Fruit fly (Drosophila melanogaster) whole organism, embryonic: ENCODE measurements around the gene CG13484.

Source experiments
- Aef1 ChIP-seq: fragments of 200-800 bp; sonication (Bioruptor generic); IDR thresholded peaks from 3 replicates; pipeline ENCODE4 v1.3.6; 2022; ENCODE audit warnings: missing biosample characterization, missing genetic modification characterization
- CG10543 ChIP-seq: fragments of 200-800 bp; sonication (Bioruptor generic); optimal IDR thresholded peaks from 3 replicates; lab custom pipeline; 2017; ENCODE audit warnings: missing biosample characterization, mild to moderate bottlenecking, missing genetic modification characterization, moderate library complexity
- CG12104 ChIP-seq: fragments of 200-800 bp; sonication (Bioruptor generic); optimal IDR thresholded peaks from 3 replicates; lab custom pipeline; 2016; ENCODE audit warnings: missing biosample characterization, missing genetic modification characterization
- CG12299 ChIP-seq: fragments of 200-800 bp; sonication (Bioruptor generic); optimal IDR thresholded peaks from 2 replicates; lab custom pipeline; 2018; ENCODE audit warnings: missing biosample characterization, mild to moderate bottlenecking, missing genetic modification characterization
- CG14441 ChIP-seq: fragments of 200-800 bp; sonication (Bioruptor generic); IDR thresholded peaks from 2 replicates; pipeline ENCODE4 v1.3.6; 2022; ENCODE audit warnings: missing biosample characterization, missing genetic modification characterization
- CG1603 ChIP-seq: fragments of 200-800 bp; sonication (Bioruptor generic); optimal IDR thresholded peaks from 2 replicates; lab custom pipeline; 2019; ENCODE audit warnings: missing biosample characterization, mild to moderate bottlenecking, missing genetic modification characterization, moderate library complexity
- CG16813 ChIP-seq: fragments of 200-800 bp; sonication (Bioruptor generic); IDR thresholded peaks from 3 replicates; pipeline ENCODE4 v1.3.6; 2022; ENCODE audit warnings: missing biosample characterization, missing genetic modification characterization; ENCODE audit not compliant: partially characterized antibody
- CG17612 ChIP-seq: fragments of 200-800 bp; sonication (Bioruptor generic); IDR thresholded peaks from 2 replicates; pipeline ENCODE4 v1.3.6; 2022; ENCODE audit warnings: missing biosample characterization, missing genetic modification characterization
- CG17802 ChIP-seq: fragments of 200-800 bp; sonication (Bioruptor generic); optimal IDR thresholded peaks from 2 replicates; lab custom pipeline; 2018; ENCODE audit warnings: missing biosample characterization, mild to moderate bottlenecking, missing genetic modification characterization, moderate library complexity
- CG18262 ChIP-seq: fragments of 200-800 bp; optimal IDR thresholded peaks from 3 replicates; lab custom pipeline; 2019; ENCODE audit warnings: missing biosample characterization, mild to moderate bottlenecking, missing genetic modification characterization, moderate library complexity
- CG1832 ChIP-seq: fragments of 200-800 bp; sonication (Bioruptor generic); optimal IDR thresholded peaks from 2 replicates; lab custom pipeline; 2017; ENCODE audit warnings: missing biosample characterization, mild to moderate bottlenecking, missing genetic modification characterization, inconsistent platforms
- CG2129 ChIP-seq: fragments of 200-800 bp; sonication (Bioruptor generic); IDR thresholded peaks from 2 replicates; pipeline ENCODE4 v1.3.6; 2022; ENCODE audit warnings: missing biosample characterization, missing genetic modification characterization; ENCODE audit not compliant: partially characterized antibody
- CG30403 ChIP-seq: fragments of 200-800 bp; sonication (Bioruptor generic); optimal IDR thresholded peaks from 3 replicates; lab custom pipeline; 2016; ENCODE audit warnings: missing biosample characterization, missing genetic modification characterization
- CG31441 ChIP-seq: fragments of 200-800 bp; sonication (Bioruptor generic); IDR thresholded peaks from 2 replicates; pipeline ENCODE4 v1.3.6; 2022; ENCODE audit warnings: missing biosample characterization, missing genetic modification characterization
- CG3838 ChIP-seq: fragments of 200-800 bp; sonication (Bioruptor generic); optimal IDR thresholded peaks from 3 replicates; lab custom pipeline; 2016; ENCODE audit warnings: missing biosample characterization, missing genetic modification characterization
- CG5953 ChIP-seq: fragments of 200-800 bp; sonication (Bioruptor generic); IDR thresholded peaks from 2 replicates; pipeline ENCODE4 v1.3.6; 2022; ENCODE audit warnings: missing biosample characterization, missing genetic modification characterization
- CG6654 ChIP-seq: fragments of 200-800 bp; sonication (Bioruptor generic); optimal IDR thresholded peaks from 2 replicates; lab custom pipeline; 2017; ENCODE audit warnings: missing biosample characterization, mild to moderate bottlenecking, missing genetic modification characterization
- CG6813 ChIP-seq: fragments of 200-800 bp; sonication (Bioruptor generic); optimal IDR thresholded peaks from 2 replicates; lab custom pipeline; 2017; ENCODE audit warnings: missing biosample characterization, missing genetic modification characterization, mild to moderate bottlenecking, moderate library complexity, missing genetic modification reagents
- CG7271 ChIP-seq: fragments of 200-800 bp; sonication (Bioruptor generic); optimal IDR thresholded peaks from 2 replicates; lab custom pipeline; 2018; ENCODE audit warnings: missing biosample characterization, mild to moderate bottlenecking, missing genetic modification characterization, moderate library complexity
- CG8924 ChIP-seq: fragments of 200-800 bp; optimal IDR thresholded peaks from 3 replicates; lab custom pipeline; 2019; ENCODE audit warnings: missing biosample characterization, mild to moderate bottlenecking, missing genetic modification characterization, moderate library complexity
- ERR ChIP-seq: fragments of 200-800 bp; sonication (Bioruptor generic); optimal IDR thresholded peaks from 2 replicates; lab custom pipeline; 2016; ENCODE audit warnings: missing biosample characterization, missing genetic modification characterization
- Elba2 ChIP-seq: fragments of 200-800 bp; sonication (Bioruptor generic); optimal IDR thresholded peaks from 3 replicates; lab custom pipeline; 2016; ENCODE audit warnings: missing biosample characterization, missing genetic modification characterization
- HHEX ChIP-seq: fragments of 200-800 bp; sonication (Bioruptor generic); optimal IDR thresholded peaks from 3 replicates; lab custom pipeline; 2017; ENCODE audit warnings: missing biosample characterization, mild to moderate bottlenecking, missing genetic modification characterization, missing genetic modification reagents
- MESR4 ChIP-seq: fragments of 200-800 bp; sonication (Bioruptor generic); optimal IDR thresholded peaks from 2 replicates; lab custom pipeline; 2018; ENCODE audit warnings: missing biosample characterization, mild to moderate bottlenecking, missing genetic modification characterization, moderate library complexity
- Mrtf ChIP-seq: fragments of 200-800 bp; sonication (Bioruptor generic); IDR thresholded peaks from 3 replicates; pipeline ENCODE4 v1.3.6; 2022; ENCODE audit warnings: missing biosample characterization, missing genetic modification characterization
- Oli ChIP-seq: fragments of 200-800 bp; sonication (Bioruptor generic); optimal IDR thresholded peaks from 2 replicates; lab custom pipeline; 2018; ENCODE audit warnings: missing biosample characterization, mild to moderate bottlenecking, missing genetic modification characterization, moderate library complexity
- abd-A ChIP-seq: fragments of 200-800 bp; sonication (Bioruptor generic); optimal IDR thresholded peaks from 3 replicates; lab custom pipeline; 2019; ENCODE audit warnings: missing biosample characterization, mild to moderate bottlenecking, missing genetic modification characterization, moderate library complexity
- bcd ChIP-seq: fragments of 200-800 bp; sonication (Bioruptor generic); optimal IDR thresholded peaks from 2 replicates; lab custom pipeline; 2017; ENCODE audit warnings: missing biosample characterization, mild to moderate bottlenecking, missing genetic modification characterization
- bigmax ChIP-seq: fragments of 200-800 bp; sonication (Bioruptor generic); optimal IDR thresholded peaks from 2 replicates; lab custom pipeline; 2018; ENCODE audit warnings: missing biosample characterization, mild to moderate bottlenecking, missing genetic modification characterization
- cato ChIP-seq: fragments of 200-800 bp; sonication (Bioruptor generic); optimal IDR thresholded peaks from 2 replicates; lab custom pipeline; 2016; ENCODE audit warnings: missing biosample characterization, missing genetic modification characterization, borderline replicate concordance
- crc ChIP-seq: fragments of 200-800 bp; sonication (Bioruptor generic); optimal IDR thresholded peaks from 2 replicates; lab custom pipeline; 2016; ENCODE audit warnings: missing biosample characterization, missing genetic modification characterization
- dan ChIP-seq: fragments of 200-800 bp; sonication (Bioruptor generic); IDR thresholded peaks from 2 replicates; pipeline ENCODE4 v1.3.6; 2022; ENCODE audit warnings: missing biosample characterization, missing genetic modification characterization
- dm ChIP-seq: fragments of 200-800 bp; sonication (Bioruptor generic); optimal IDR thresholded peaks from 3 replicates; lab custom pipeline; 2016; ENCODE audit warnings: missing biosample characterization, missing genetic modification characterization
- dysf ChIP-seq: fragments of 200-800 bp; sonication (Bioruptor generic); IDR thresholded peaks from 3 replicates; pipeline ENCODE4 v1.3.6; 2022; ENCODE audit warnings: missing biosample characterization, missing genetic modification characterization
- en ChIP-seq: fragments of 200-800 bp; sonication (Bioruptor generic); optimal IDR thresholded peaks from 2 replicates; lab custom pipeline; 2016; ENCODE audit warnings: missing biosample characterization, missing genetic modification characterization
- eyg ChIP-seq: fragments of 200-800 bp; sonication (Bioruptor generic); optimal IDR thresholded peaks from 3 replicates; lab custom pipeline; 2016; ENCODE audit warnings: missing biosample characterization, missing genetic modification characterization
- fru ChIP-seq: fragments of >200 bp; optimal IDR thresholded peaks from 2 replicates; lab custom pipeline; 2017
- hb ChIP-seq: fragments of 200-800 bp; sonication (Bioruptor generic); IDR thresholded peaks from 3 replicates; pipeline ENCODE4 v1.3.6; 2022; ENCODE audit warnings: missing biosample characterization, missing genetic modification characterization; ENCODE audit not compliant: partially characterized antibody
- hth ChIP-seq: fragments of >200 bp; optimal IDR thresholded peaks from 2 replicates; lab custom pipeline; 2017; ENCODE audit warnings: inconsistent platforms
- kay ChIP-seq: fragments of 200-800 bp; sonication (Bioruptor generic); optimal IDR thresholded peaks from 2 replicates; lab custom pipeline; 2016; ENCODE audit warnings: missing biosample characterization, missing genetic modification characterization
- klu ChIP-seq: fragments of 200-800 bp; sonication (Bioruptor generic); IDR thresholded peaks from 2 replicates; pipeline ENCODE4 v1.3.6; 2022; ENCODE audit warnings: missing biosample characterization, missing genetic modification characterization
- knrl ChIP-seq: fragments of 200-800 bp; sonication (Bioruptor generic); IDR thresholded peaks from 3 replicates; pipeline ENCODE4 v1.3.6; 2022; ENCODE audit warnings: missing biosample characterization, missing genetic modification characterization; ENCODE audit not compliant: partially characterized antibody
- lilli ChIP-seq: fragments of 200-800 bp; sonication (Bioruptor generic); optimal IDR thresholded peaks from 3 replicates; lab custom pipeline; 2016; ENCODE audit warnings: missing biosample characterization, missing genetic modification characterization
- pita ChIP-seq: fragments of 200-800 bp; sonication (Bioruptor generic); optimal IDR thresholded peaks from 2 replicates; lab custom pipeline; 2017; ENCODE audit warnings: missing biosample characterization, mild to moderate bottlenecking, missing genetic modification characterization
- row ChIP-seq: fragments of 200-800 bp; sonication (Bioruptor generic); IDR thresholded peaks from 3 replicates; pipeline ENCODE4 v1.3.6; 2022; ENCODE audit warnings: missing biosample characterization, missing genetic modification characterization
- sens ChIP-seq: fragments of 200-800 bp; sonication (Bioruptor generic); peaks from one replicate; lab custom pipeline; 2016; ENCODE audit warnings: missing biosample characterization, missing genetic modification characterization
- sens-2 ChIP-seq: fragments of 200-800 bp; sonication (Bioruptor generic); IDR thresholded peaks from 2 replicates; pipeline ENCODE4 v1.3.6; 2022; ENCODE audit warnings: missing biosample characterization, missing genetic modification characterization
- sim ChIP-seq: fragments of 200-800 bp; sonication (Bioruptor generic); IDR thresholded peaks from 2 replicates; pipeline ENCODE4 v1.3.6; 2022; ENCODE audit warnings: missing biosample characterization, missing genetic modification characterization
- sisA ChIP-seq: fragments of 200-800 bp; sonication (Bioruptor generic); IDR thresholded peaks from 2 replicates; pipeline ENCODE4 v1.3.6; 2022; ENCODE audit warnings: missing biosample characterization, missing genetic modification characterization
- slp2 ChIP-seq: fragments of 200-800 bp; sonication (Bioruptor generic); optimal IDR thresholded peaks from 2 replicates; lab custom pipeline; 2016; ENCODE audit warnings: missing biosample characterization, missing genetic modification characterization
- stc ChIP-seq: fragments of 200-800 bp; sonication (Bioruptor generic); IDR thresholded peaks from 2 replicates; pipeline ENCODE4 v1.3.6; 2022; ENCODE audit warnings: missing biosample characterization, missing genetic modification characterization
- toy ChIP-seq: fragments of 200-800 bp; sonication (Bioruptor generic); IDR thresholded peaks from 2 replicates; pipeline ENCODE4 v1.3.6; 2022; ENCODE audit warnings: missing biosample characterization, missing genetic modification characterization

The CG13484 gene

DNA sequence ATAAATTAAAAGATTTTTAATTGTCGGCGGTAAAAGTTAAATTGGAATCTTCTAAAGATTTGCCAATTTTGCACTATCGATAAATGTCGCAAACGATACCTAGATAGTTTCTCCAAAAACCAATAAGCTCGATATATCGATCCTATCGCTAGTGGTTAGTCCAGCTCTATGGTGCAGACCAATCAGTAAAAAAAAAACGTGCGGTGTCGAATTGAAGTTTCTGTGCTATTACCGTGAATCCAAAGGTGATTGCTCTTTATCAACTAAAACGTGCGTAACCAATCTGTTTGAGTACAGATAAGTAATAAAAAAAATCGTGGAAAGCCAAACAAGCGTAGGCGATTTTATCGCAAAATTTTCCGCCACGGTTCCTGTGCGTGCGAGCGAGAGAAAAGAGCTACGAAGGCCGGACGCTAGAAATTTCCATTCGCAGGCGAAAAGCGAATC is 16.0 kb downstream of the CG13484 start, which contains the start of gene Hsp110 (continued):
- TF ChIP-seq sens (GFP tag; lab: Kevin White, UChicago) (peak; percentile 81), row (GFP tag; lab: Robert Waterston, UW) (0 out of 3 replicates have a peak, but pooled peaks have one; percentile 37), sens-2 (GFP tag; lab: Robert Waterston, UW) (no peak), CG7271 (tag; lab: Kevin White, UChicago) (no peak), CG5953 (GFP tag; lab: Robert Waterston, UW) (no peak), toy (GFP tag; lab: Robert Waterston, UW) (no peak), slp2 (GFP tag; lab: Kevin White, UChicago) (no peak), CG1603 (peak; percentile 67), en (GFP tag; lab: Kevin White, UChicago) (no peak), eyg (GFP tag; lab: Kevin White, UChicago) (no peak), cato (GFP tag; lab: Kevin White, UChicago) (no peak), CG10543 (peak; percentile 29), CG1832 (GFP tag; lab: Kevin White, UChicago) (peak; percentile 60), hb (peak; percentile 99), dm (peak; percentile 83), CG12299 (tag; lab: Kevin White, UChicago) (peak; percentile 37), CG17612 (no peak), CG6813 (GFP tag; lab: Kevin White, UChicago) (no peak), klu (GFP tag; lab: Robert Waterston, UW) (no peak), knrl (GFP tag; lab: Robert Waterston, UW) (peak; percentile 99), MESR4 (GFP tag; lab: Kevin White, UChicago) (peak; percentile 45), CG18262 (tag; lab: Kevin White, UChicago) (no peak), CG12104 (GFP tag; lab: Kevin White, UChicago) (no peak), CG16813 (GFP tag; lab: Robert Waterston, UW) (peak; percentile 99), hth (lab: Kevin White, UChicago) (no peak), sisA (GFP tag; lab: Robert Waterston, UW) (no peak), fru (lab: Kevin White, UChicago) (no peak), ERR (GFP tag; lab: Kevin White, UChicago) (no peak), Oli (no peak), pita (no peak), lilli (GFP tag; lab: Kevin White, UChicago) (peak; percentile 62), CG2129 (peak; percentile 96), bigmax (peak; percentile 76), Elba2 (GFP tag; lab: Kevin White, UChicago) (peak; percentile 81), dan (GFP tag; lab: Robert Waterston, UW) (no peak), CG30403 (GFP tag; lab: Kevin White, UChicago) (peak; percentile 11), stc (GFP tag; lab: Robert Waterston, UW) (no peak), abd-A (tag; lab: Kevin White, UChicago) (no peak), dysf (GFP tag; lab: Robert Waterston, UW) (no peak; the same call in 2 of the 3 replicates), HHEX (GFP tag; lab: Kevin White, UChicago) (no peak), CG14441 (GFP tag; lab: Robert Waterston, UW) (no peak), CG31441 (no peak), kay (GFP tag; lab: Kevin White, UChicago) (no peak), sim (no peak), Mrtf (GFP tag; lab: Robert Waterston, UW) (no peak), CG17802 (tag; lab: Kevin White, UChicago) (no peak), crc (GFP tag; lab: Kevin White, UChicago) (no peak), Aef1 (GFP tag; lab: Robert Waterston, UW) (no peak), bcd (GFP tag; lab: Kevin White, UChicago) (no peak), CG6654 (GFP tag; lab: Kevin White, UChicago) (no peak), CG8924 (tag; lab: Kevin White, UChicago) (peak; percentile 22), CG3838 (no peak)
